Fruit fly (Drosophila melanogaster): ENCODE measurements around the gene CG12985.

Gene CG12985

dm6 chrX:17879211-17879897, 4.2 kb upstream of the CG12985 start:
- TF ChIP-seq Sp1 (GFP tag; optimal IDR thresholded peaks at IDR 0.05) = peak; percentile 71
- TF ChIP-seq Hr78 (GFP tag; optimal IDR thresholded peaks at IDR 0.05) = no peak
- peak; percentile 53 for TF ChIP-seq psq (GFP tag; optimal IDR thresholded peaks at IDR 0.05)
- peak; percentile 7 for TF ChIP-seq CrebA (GFP tag; optimal IDR thresholded peaks at IDR 0.05; ENCODE audit: borderline replicate concordance)
- TF ChIP-seq CG9705 (GFP tag; optimal IDR thresholded peaks at IDR 0.05) = peak; percentile 37
- TF ChIP-seq fru (GFP tag; optimal IDR thresholded peaks at IDR 0.05) = peak; percentile 45
- no peak for TF ChIP-seq jim (GFP tag; optimal IDR thresholded peaks at IDR 0.05)
- peak; percentile 34 for TF ChIP-seq ey (GFP tag; optimal IDR thresholded peaks at IDR 0.05)
- TF ChIP-seq OdsH (GFP tag; optimal IDR thresholded peaks at IDR 0.05) = peak; percentile 21
- TF ChIP-seq CG32264 (GFP tag; optimal IDR thresholded peaks at IDR 0.05) = no peak
- TF ChIP-seq rgr (GFP tag; optimal IDR thresholded peaks at IDR 0.05) = peak; percentile 54
- TF ChIP-seq Jra (GFP tag; optimal IDR thresholded peaks at IDR 0.05) = peak; percentile 40
- peak; percentile 42 for TF ChIP-seq Hnf4 (GFP tag; optimal IDR thresholded peaks at IDR 0.05)
- TF ChIP-seq sage (GFP tag; optimal IDR thresholded peaks at IDR 0.05) = peak; percentile 41
- no peak for TF ChIP-seq dsf (GFP tag; optimal IDR thresholded peaks at IDR 0.05; ENCODE audit: borderline replicate concordance)
- peak; percentile 38 for TF ChIP-seq woc (GFP tag; optimal IDR thresholded peaks at IDR 0.05)
- peak; percentile 49 for TF ChIP-seq dmrt93B (GFP tag; optimal IDR thresholded peaks at IDR 0.05)
- TF ChIP-seq foxo (GFP tag; optimal IDR thresholded peaks at IDR 0.05) = peak in 1 of 2 experiments; percentile 62
- peak; percentile 33 for TF ChIP-seq br (GFP tag; optimal IDR thresholded peaks at IDR 0.05)
- TF ChIP-seq h (GFP tag; optimal IDR thresholded peaks at IDR 0.05) = peak; percentile 44
- peak; percentile 62 for TF ChIP-seq HLH106 (tag; optimal IDR thresholded peaks at IDR 0.05)
- TF ChIP-seq Rel (GFP tag; optimal IDR thresholded peaks at IDR 0.05) = peak; percentile 41
- no peak for TF ChIP-seq Rel (tag; optimal IDR thresholded peaks at IDR 0.05)
- TF ChIP-seq pan (optimal IDR thresholded peaks at IDR 0.05) = no peak

dm6 chrX:17880269-17880889, 3.1 kb upstream of the CG12985 start:
- TF ChIP-seq CG9705 (GFP tag; optimal IDR thresholded peaks at IDR 0.05) (peak; percentile 86), usp (GFP tag; optimal IDR thresholded peaks at IDR 0.05) (no peak), Rel (GFP tag; optimal IDR thresholded peaks at IDR 0.05) (peak; percentile 51), Rel (tag; optimal IDR thresholded peaks at IDR 0.05) (peak; percentile 89), Dif (GFP tag; optimal IDR thresholded peaks at IDR 0.05; ENCODE audit: partially characterized antibody) (no peak), brk (GFP tag; optimal IDR thresholded peaks at IDR 0.05) (peak; percentile 80), GATAd (GFP tag; optimal IDR thresholded peaks at IDR 0.05) (peak; percentile 84), br (GFP tag; optimal IDR thresholded peaks at IDR 0.05) (peak; percentile 97), CG32264 (GFP tag; optimal IDR thresholded peaks at IDR 0.05) (peak; percentile 95), Dfd (GFP tag; optimal IDR thresholded peaks at IDR 0.05) (no peak), Vsx2 (GFP tag; optimal IDR thresholded peaks at IDR 0.05; ENCODE audit: partially characterized antibody) (no peak), ey (GFP tag; optimal IDR thresholded peaks at IDR 0.05) (peak; percentile 98), HLH106 (tag; optimal IDR thresholded peaks at IDR 0.05) (peak; percentile 97), h (GFP tag; optimal IDR thresholded peaks at IDR 0.05) (peak; percentile 96), Jra (GFP tag; optimal IDR thresholded peaks at IDR 0.05) (peak; percentile 93), Mio (GFP tag; optimal IDR thresholded peaks at IDR 0.05) (peak; percentile 84), lola (GFP tag; optimal IDR thresholded peaks at IDR 0.05) (no peak), rgr (GFP tag; optimal IDR thresholded peaks at IDR 0.05) (peak; percentile 97), foxo (GFP tag; optimal IDR thresholded peaks at IDR 0.05) (peak; percentile 92 to 98), CrebA (GFP tag; optimal IDR thresholded peaks at IDR 0.05; ENCODE audit: borderline replicate concordance) (peak; percentile 83), OdsH (GFP tag; optimal IDR thresholded peaks at IDR 0.05) (peak; percentile 96), psq (GFP tag; optimal IDR thresholded peaks at IDR 0.05) (peak; percentile 92), Hnf4 (GFP tag; optimal IDR thresholded peaks at IDR 0.05) (peak; percentile 97), dl (GFP tag; optimal IDR thresholded peaks at IDR 0.05; ENCODE audit: insufficient read depth in 1 of 2, partially characterized antibody in 2 of 2) (peak in 1 of 2 experiments; percentile 34), dmrt93B (GFP tag; optimal IDR thresholded peaks at IDR 0.05) (peak; percentile 89), fru (GFP tag; optimal IDR thresholded peaks at IDR 0.05) (peak; percentile 97), sage (GFP tag; optimal IDR thresholded peaks at IDR 0.05) (peak; percentile 57), Myc (optimal IDR thresholded peaks at IDR 0.05) (no peak), tai (GFP tag; optimal IDR thresholded peaks at IDR 0.05) (peak; percentile 93), Sp1 (GFP tag; optimal IDR thresholded peaks at IDR 0.05) (peak; percentile 96), Hr83 (GFP tag; optimal IDR thresholded peaks at IDR 0.05; ENCODE audit: poor library complexity, severe bottlenecking) (peak; percentile 74), Hr78 (GFP tag; optimal IDR thresholded peaks at IDR 0.05) (no peak), pan (optimal IDR thresholded peaks at IDR 0.05) (no peak), jim (GFP tag; optimal IDR thresholded peaks at IDR 0.05) (peak; percentile 50), dsf (GFP tag; optimal IDR thresholded peaks at IDR 0.05; ENCODE audit: borderline replicate concordance) (peak; percentile 80), sv (GFP tag; optimal IDR thresholded peaks at IDR 0.05) (peak; percentile 92), Abd-B (GFP tag; optimal IDR thresholded peaks at IDR 0.05) (no peak), woc (GFP tag; optimal IDR thresholded peaks at IDR 0.05) (peak; percentile 92), N (GFP tag; optimal IDR thresholded peaks at IDR 0.05) (no peak)

Data from whole organism, wandering third instar larva.